Fruit fly (Drosophila melanogaster) whole organism, embryonic: ENCODE data around the gene CG15362.
A peak's percentile ranks its signal among the peaks of the same experiment; 100 is the strongest.

ENCODE experiments used
- Abd-B ChIP-seq: fragments of 200-800 bp; sonication (Bioruptor generic); optimal IDR thresholded peaks from 2 replicates; lab custom pipeline; 2018; ENCODE audit warnings: missing biosample characterization, mild to moderate bottlenecking, missing genetic modification characterization, moderate library complexity
- C15 ChIP-seq: fragments of 200-800 bp; sonication (Bioruptor generic); IDR thresholded peaks from 3 replicates; pipeline ENCODE4 v1.3.6; 2022; ENCODE audit warnings: missing biosample characterization, missing genetic modification characterization
- CG10431 ChIP-seq: fragments of 200-800 bp; sonication (Bioruptor generic); optimal IDR thresholded peaks from 3 replicates; lab custom pipeline; 2018; ENCODE audit warnings: missing biosample characterization, mild to moderate bottlenecking, missing genetic modification characterization
- CG11247 ChIP-seq: fragments of 200-800 bp; sonication (Bioruptor generic); IDR thresholded peaks from 2 replicates; pipeline ENCODE4 v1.3.6; 2022; ENCODE audit warnings: missing biosample characterization, missing genetic modification characterization
- CG12744 ChIP-seq: fragments of 200-800 bp; sonication (Bioruptor generic); optimal IDR thresholded peaks from 2 replicates; lab custom pipeline; 2016; ENCODE audit warnings: missing biosample characterization, missing genetic modification characterization
- CG14710 ChIP-seq: fragments of 200-800 bp; sonication (Bioruptor generic); optimal IDR thresholded peaks from 3 replicates; lab custom pipeline; 2019; ENCODE audit warnings: missing biosample characterization, mild to moderate bottlenecking, missing genetic modification characterization, moderate library complexity
- CG1602 ChIP-seq: fragments of 200-800 bp; sonication (Bioruptor generic); optimal IDR thresholded peaks from 3 replicates; lab custom pipeline; 2016; ENCODE audit warnings: missing biosample characterization, missing genetic modification characterization
- CG17359 ChIP-seq: fragments of 200-800 bp; sonication (Bioruptor generic); optimal IDR thresholded peaks from 3 replicates; lab custom pipeline; 2018; ENCODE audit warnings: missing biosample characterization, mild to moderate bottlenecking, missing genetic modification characterization, moderate library complexity
- CG2875 ChIP-seq: fragments of 200-800 bp; sonication (Bioruptor generic); optimal IDR thresholded peaks from 2 replicates; lab custom pipeline; 2017; ENCODE audit warnings: missing biosample characterization, mild to moderate bottlenecking, missing genetic modification characterization, missing genetic modification reagents
- CG31365 ChIP-seq: fragments of 200-800 bp; sonication (Bioruptor generic); optimal IDR thresholded peaks from 2 replicates; lab custom pipeline; 2018; ENCODE audit warnings: missing biosample characterization, mild to moderate bottlenecking, missing genetic modification characterization
- CG34376 ChIP-seq: fragments of 200-800 bp; sonication (Bioruptor generic); optimal IDR thresholded peaks from 2 replicates; lab custom pipeline; 2018; ENCODE audit warnings: missing biosample characterization, mild to moderate bottlenecking, missing genetic modification characterization
- CG3995 ChIP-seq: fragments of 200-800 bp; sonication (Bioruptor generic); optimal IDR thresholded peaks from 3 replicates; lab custom pipeline; 2016; ENCODE audit warnings: missing biosample characterization, missing genetic modification characterization
- CG7357 ChIP-seq: fragments of 200-800 bp; sonication (Bioruptor generic); IDR thresholded peaks from 3 replicates; pipeline ENCODE4 v1.3.6; 2022; ENCODE audit warnings: missing biosample characterization, missing genetic modification characterization
- CG7963 ChIP-seq: fragments of 200-800 bp; sonication (Bioruptor generic); IDR thresholded peaks from 3 replicates; pipeline ENCODE4 v1.3.6; 2022; ENCODE audit warnings: missing biosample characterization, missing genetic modification characterization; ENCODE audit not compliant: partially characterized antibody
- CG8924 ChIP-seq: fragments of 200-800 bp; optimal IDR thresholded peaks from 3 replicates; lab custom pipeline; 2019; ENCODE audit warnings: missing biosample characterization, mild to moderate bottlenecking, missing genetic modification characterization, moderate library complexity
- CG9437 ChIP-seq: fragments of 200-800 bp; sonication (Bioruptor generic); optimal IDR thresholded peaks from 2 replicates; lab custom pipeline; 2018; ENCODE audit warnings: missing biosample characterization, mild to moderate bottlenecking, missing genetic modification characterization
- CG9932 ChIP-seq: fragments of 200-800 bp; sonication (Bioruptor generic); IDR thresholded peaks from 2 replicates; pipeline ENCODE4 v1.3.6; 2022; ENCODE audit warnings: missing biosample characterization, missing genetic modification characterization
- D ChIP-seq, 2 experiments: fragments of 200-800 bp in 1 of 2; fragments of >200 bp in 1 of 2; sonication (Bioruptor generic) in 1 of 2; optimal IDR thresholded peaks; 2 replicates in 1 of 2; 3 replicates in 1 of 2; lab custom pipeline; 2017; ENCODE audit warnings: mild to moderate bottlenecking in 1 of 2, missing biosample characterization in 1 of 2, missing genetic modification characterization in 1 of 2, missing genetic modification reagents in 1 of 2
- D19A ChIP-seq: fragments of 200-800 bp; optimal IDR thresholded peaks from 3 replicates; lab custom pipeline; 2019; ENCODE audit warnings: missing biosample characterization, mild to moderate bottlenecking, missing genetic modification characterization, moderate library complexity
- E2f1 ChIP-seq: fragments of 200-800 bp; sonication (Bioruptor generic); IDR thresholded peaks from 2 replicates; pipeline ENCODE4 v1.3.6; 2022; ENCODE audit warnings: missing biosample characterization, missing genetic modification characterization
- ERR ChIP-seq: fragments of 200-800 bp; sonication (Bioruptor generic); optimal IDR thresholded peaks from 2 replicates; lab custom pipeline; 2016; ENCODE audit warnings: missing biosample characterization, missing genetic modification characterization
- GATAe ChIP-seq: fragments of 200-800 bp; sonication (Bioruptor generic); conservative IDR thresholded peaks from 2 replicates; pipeline ENCODE4 v1.3.6; 2022; ENCODE audit warnings: missing biosample characterization, missing genetic modification characterization
- Gsc ChIP-seq: fragments of 200-800 bp; sonication (Bioruptor generic); IDR thresholded peaks from 2 replicates; pipeline ENCODE4 v1.3.6; 2022; ENCODE audit warnings: missing biosample characterization, missing genetic modification characterization
- H2.0 ChIP-seq: fragments of 200-800 bp; sonication (Bioruptor generic); IDR thresholded peaks from 2 replicates; pipeline ENCODE4 v1.3.6; 2022; ENCODE audit warnings: missing biosample characterization, missing genetic modification characterization
- HHEX ChIP-seq: fragments of 200-800 bp; sonication (Bioruptor generic); optimal IDR thresholded peaks from 3 replicates; lab custom pipeline; 2017; ENCODE audit warnings: missing biosample characterization, mild to moderate bottlenecking, missing genetic modification characterization, missing genetic modification reagents
- Hand ChIP-seq: fragments of 200-800 bp; sonication (Bioruptor generic); optimal IDR thresholded peaks from 2 replicates; lab custom pipeline; 2017; ENCODE audit warnings: mild to moderate bottlenecking, missing biosample characterization, missing genetic modification reagents, missing genetic modification characterization
- Hmx ChIP-seq: fragments of 200-800 bp; sonication (Bioruptor generic); optimal IDR thresholded peaks from 2 replicates; lab custom pipeline; 2016; ENCODE audit warnings: missing biosample characterization, missing genetic modification characterization
- Mad ChIP-seq: fragments of 200-800 bp; sonication (Bioruptor generic); optimal IDR thresholded peaks from 2 replicates; lab custom pipeline; 2016; ENCODE audit warnings: missing biosample characterization, missing genetic modification characterization
- NFAT ChIP-seq: fragments of 200-800 bp; sonication (Bioruptor generic); IDR thresholded peaks from 2 replicates; pipeline ENCODE4 v1.3.6; 2022; ENCODE audit warnings: missing biosample characterization, missing genetic modification characterization
- Nf-YC ChIP-seq: fragments of 200-800 bp; optimal IDR thresholded peaks from 3 replicates; lab custom pipeline; 2019; ENCODE audit warnings: missing biosample characterization, mild to moderate bottlenecking, missing genetic modification characterization, moderate library complexity
- PHDP ChIP-seq: fragments of 200-800 bp; sonication (Bioruptor generic); optimal IDR thresholded peaks from 3 replicates; lab custom pipeline; 2018; ENCODE audit warnings: missing biosample characterization, mild to moderate bottlenecking, missing genetic modification characterization, moderate library complexity
- Poxn ChIP-seq: fragments of 200-800 bp; sonication (Bioruptor generic); IDR thresholded peaks from 2 replicates; pipeline ENCODE4 v1.3.6; 2022; ENCODE audit warnings: missing biosample characterization, missing genetic modification characterization
- Usf ChIP-seq: fragments of 200-800 bp; sonication (Bioruptor generic); optimal IDR thresholded peaks from 2 replicates; lab custom pipeline; 2017; ENCODE audit warnings: missing genotype, missing biosample characterization, missing genetic modification characterization
- btn ChIP-seq: fragments of 200-800 bp; sonication (Bioruptor generic); optimal IDR thresholded peaks from 2 replicates; lab custom pipeline; 2016; ENCODE audit warnings: missing biosample characterization, missing genetic modification characterization
- chif ChIP-seq, 2 experiments: fragments of 200-800 bp; sonication (Bioruptor generic); optimal IDR thresholded peaks; 3 replicates each; lab custom pipeline; 2016; ENCODE audit warnings: missing biosample characterization in 2 of 2, missing genetic modification characterization in 2 of 2
- da ChIP-seq: fragments of 200-800 bp; sonication (Bioruptor generic); optimal IDR thresholded peaks from 2 replicates; lab custom pipeline; 2016; ENCODE audit warnings: missing biosample characterization, missing genetic modification characterization
- dpn ChIP-seq, 2 experiments: fragments of 200-800 bp; sonication (Bioruptor generic); optimal IDR thresholded peaks; 3 replicates each; lab custom pipeline; 2016; ENCODE audit warnings: missing biosample characterization in 2 of 2, missing genetic modification characterization in 2 of 2
- en ChIP-seq: fragments of 200-800 bp; sonication (Bioruptor generic); optimal IDR thresholded peaks from 2 replicates; lab custom pipeline; 2016; ENCODE audit warnings: missing biosample characterization, missing genetic modification characterization
- hth ChIP-seq: fragments of >200 bp; optimal IDR thresholded peaks from 2 replicates; lab custom pipeline; 2017; ENCODE audit warnings: inconsistent platforms
- ind ChIP-seq: fragments of 200-800 bp; sonication (Bioruptor generic); optimal IDR thresholded peaks from 3 replicates; lab custom pipeline; 2016; ENCODE audit warnings: missing biosample characterization, missing genetic modification characterization
- kah ChIP-seq: fragments of 200-800 bp; sonication (Bioruptor generic); optimal IDR thresholded peaks from 2 replicates; lab custom pipeline; 2018; ENCODE audit warnings: missing biosample characterization, mild to moderate bottlenecking, missing genetic modification characterization
- lab ChIP-seq: fragments of 200-800 bp; sonication (Bioruptor generic); optimal IDR thresholded peaks from 3 replicates; lab custom pipeline; 2017; ENCODE audit warnings: missing biosample characterization, missing genetic modification characterization, mild to moderate bottlenecking, moderate library complexity, missing genetic modification reagents
- pfk ChIP-seq: fragments of 200-800 bp; sonication (Bioruptor generic); optimal IDR thresholded peaks from 2 replicates; lab custom pipeline; 2018; ENCODE audit warnings: missing biosample characterization, mild to moderate bottlenecking, missing genetic modification characterization, moderate library complexity
- slou ChIP-seq: fragments of 200-800 bp; sonication (Bioruptor generic); optimal IDR thresholded peaks from 3 replicates; lab custom pipeline; 2016; ENCODE audit warnings: missing biosample characterization, missing genetic modification characterization
- so ChIP-seq: fragments of 200-800 bp; sonication (Bioruptor generic); IDR thresholded peaks from 3 replicates; pipeline ENCODE4 v1.3.6; 2022; ENCODE audit warnings: missing biosample characterization, missing genetic modification characterization
- tap ChIP-seq: fragments of 200-800 bp; optimal IDR thresholded peaks from 3 replicates; lab custom pipeline; 2019; ENCODE audit warnings: missing biosample characterization, mild to moderate bottlenecking, missing genetic modification characterization, moderate library complexity
- toy ChIP-seq: fragments of 200-800 bp; sonication (Bioruptor generic); IDR thresholded peaks from 2 replicates; pipeline ENCODE4 v1.3.6; 2022; ENCODE audit warnings: missing biosample characterization, missing genetic modification characterization
- tup ChIP-seq: fragments of 200-800 bp; sonication (Bioruptor generic); optimal IDR thresholded peaks from 2 replicates; lab custom pipeline; 2016; ENCODE audit warnings: missing biosample characterization, mild to moderate bottlenecking, missing genetic modification characterization, moderate library complexity
- unpg ChIP-seq: fragments of 200-800 bp; sonication (Bioruptor generic); optimal IDR thresholded peaks from 3 replicates; lab custom pipeline; 2018; ENCODE audit warnings: missing biosample characterization, mild to moderate bottlenecking, missing genetic modification characterization, moderate library complexity

The CG15362 gene

DNA sequence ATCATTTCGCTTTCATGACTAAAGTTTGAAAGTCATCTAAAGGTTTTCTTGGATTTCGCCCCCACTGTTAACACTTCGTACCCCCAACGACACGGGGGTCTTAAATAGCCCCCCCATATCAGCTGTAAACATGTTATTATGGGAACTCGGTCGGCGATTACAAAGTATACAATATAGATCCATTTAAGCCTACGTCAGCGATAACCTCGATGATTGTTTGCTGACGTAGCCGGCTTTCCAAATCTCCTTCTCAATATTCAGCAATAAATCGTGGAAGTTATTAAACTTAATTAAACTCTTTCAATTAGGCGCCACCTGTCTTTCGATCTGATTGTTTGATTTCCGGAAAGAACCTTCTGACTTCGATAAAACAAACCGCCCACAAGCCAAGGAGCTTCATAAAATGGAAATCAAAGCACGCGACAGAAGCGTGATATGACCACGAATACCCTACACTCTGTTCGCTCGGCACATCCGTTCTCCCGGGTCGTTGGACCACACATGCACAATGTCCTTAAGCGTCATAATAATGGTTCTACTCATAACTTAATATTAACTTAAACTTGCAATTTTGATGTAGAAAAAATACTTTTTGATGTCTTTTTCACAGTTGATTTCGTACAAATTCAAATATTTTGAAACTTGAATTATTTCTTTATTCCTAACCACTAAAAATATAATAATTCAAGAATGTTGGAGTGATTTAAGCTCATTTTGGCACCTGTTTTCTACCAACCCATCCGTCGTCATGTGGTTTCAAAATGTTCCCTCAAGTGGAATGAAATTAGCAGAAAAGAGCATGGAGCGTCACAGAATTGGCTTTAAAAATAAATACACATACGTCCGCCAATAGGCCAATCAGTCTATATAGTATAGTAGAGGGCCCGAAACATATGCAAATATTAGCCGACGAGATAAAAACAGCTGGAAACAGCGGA, 5.6 kb downstream of the CG15362 start (continued):
- TF ChIP-seq E2f1 (GFP tag; lab: Robert Waterston, UW) (peak; percentile 23; the same call in 1 of the 2 replicates), dpn (GFP tag; optimal IDR thresholded peaks at IDR 0.05; lab: Kevin White, UChicago) (peak; percentile 26 to 61), CG31365 (tag; lab: Kevin White, UChicago) (no peak), Abd-B (peak; percentile 35), Poxn (no peak), CG14710 (tag; lab: Kevin White, UChicago) (no peak), CG7357 (no peak), CG8924 (peak; percentile 38), chif (GFP tag; optimal IDR thresholded peaks at IDR 0.05; lab: Kevin White, UChicago) (peak in 1 of 2 experiments; percentile 26), slou (GFP tag; lab: Kevin White, UChicago) (no peak), CG3995 (GFP tag; lab: Kevin White, UChicago) (no peak), en (GFP tag; lab: Kevin White, UChicago) (peak; percentile 16), Hmx (peak; percentile 47), D (optimal IDR thresholded peaks at IDR 0.05; lab: Kevin White, UChicago) (no peak), D (GFP tag; optimal IDR thresholded peaks at IDR 0.05; lab: Kevin White, UChicago) (no peak), Nf-YC (tag; lab: Kevin White, UChicago) (peak; percentile 27), toy (no peak), Hand (peak; percentile 42), C15 (GFP tag; lab: Robert Waterston, UW) (no peak), H2.0 (GFP tag; lab: Robert Waterston, UW) (peak; percentile 58), hth (lab: Kevin White, UChicago) (no peak), HHEX (GFP tag; lab: Kevin White, UChicago) (peak; percentile 70), kah (GFP tag; lab: Kevin White, UChicago) (no peak), CG7963 (GFP tag; lab: Robert Waterston, UW) (no peak), CG10431 (GFP tag; lab: Kevin White, UChicago) (no peak), unpg (peak; percentile 48), Gsc (GFP tag; lab: Robert Waterston, UW) (no peak), NFAT (peak; percentile 55; the same call in 1 of the 2 replicates), so (GFP tag; lab: Robert Waterston, UW) (no peak), Usf (GFP tag; lab: Kevin White, UChicago) (no peak), ERR (GFP tag; lab: Kevin White, UChicago) (peak; percentile 76), lab (peak; percentile 50), CG17359 (tag; lab: Kevin White, UChicago) (peak; percentile 37), tap (tag; lab: Kevin White, UChicago) (no peak), CG9437 (peak; percentile 28), CG1602 (no peak), CG12744 (no peak), tup (GFP tag; lab: Kevin White, UChicago) (no peak), GATAe (GFP tag; lab: Robert Waterston, UW) (no peak), btn (GFP tag; lab: Kevin White, UChicago) (no peak), CG11247 (GFP tag; lab: Robert Waterston, UW) (peak; percentile 59), ind (GFP tag; lab: Kevin White, UChicago) (peak; percentile 51), D19A (peak; percentile 42), CG9932 (GFP tag; lab: Robert Waterston, UW) (peak; percentile 75), Mad (GFP tag; lab: Kevin White, UChicago) (peak; percentile 33), PHDP (tag; lab: Kevin White, UChicago) (peak; percentile 36), CG2875 (GFP tag; lab: Kevin White, UChicago) (no peak), da (GFP tag; lab: Kevin White, UChicago) (no peak), CG34376 (peak; percentile 99), pfk (GFP tag; lab: Kevin White, UChicago) (no peak)
